Worm (Caenorhabditis elegans): ENCODE measurements around the gene C46F11.4.

DNA sequence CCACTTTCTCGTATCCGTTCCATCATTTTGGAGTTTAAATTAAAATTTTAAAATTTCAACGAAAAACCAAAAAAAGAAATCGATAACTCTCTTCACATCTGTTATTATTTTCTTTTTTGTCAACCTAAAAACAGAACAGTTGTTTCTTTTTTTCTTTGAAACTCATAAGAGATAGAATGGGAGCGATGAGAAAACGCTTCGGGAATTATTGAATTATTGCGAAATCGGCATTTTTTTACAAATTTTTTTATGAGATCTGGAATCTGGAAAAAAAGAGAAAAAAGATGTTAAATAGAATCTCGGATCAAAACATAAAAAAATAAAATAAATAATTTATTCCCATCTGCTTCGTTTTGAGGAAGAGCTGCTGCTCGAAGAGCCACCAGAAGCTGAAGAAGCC is 6.6 kb downstream of the C46F11.4 start, which contains the start of gene C46F11.5:
- TF ChIP-seq him-1 (tag; optimal IDR thresholded peaks at IDR 0.05): no peak
- TF ChIP-seq W03F9.2 (tag; optimal IDR thresholded peaks at IDR 0.05): no peak
- no peak for TF ChIP-seq dao-5 (tag; optimal IDR thresholded peaks at IDR 0.05)
